Worm (Caenorhabditis elegans) whole organism, mixed stage, embryonic: ENCODE data around the gene ins-1.

Experiments
- nhr-237 ChIP-seq: fragments of 150-350 bp; optimal IDR thresholded peaks from 2 replicates; lab custom pipeline; 2014; ENCODE audit warnings: missing biosample characterization, missing genetic modification characterization
- nhr-76 ChIP-seq: sonication (generic microtip); optimal IDR thresholded peaks from 2 replicates; lab custom pipeline; 2017; ENCODE audit warnings: missing biosample characterization, missing genetic modification characterization

DNA sequence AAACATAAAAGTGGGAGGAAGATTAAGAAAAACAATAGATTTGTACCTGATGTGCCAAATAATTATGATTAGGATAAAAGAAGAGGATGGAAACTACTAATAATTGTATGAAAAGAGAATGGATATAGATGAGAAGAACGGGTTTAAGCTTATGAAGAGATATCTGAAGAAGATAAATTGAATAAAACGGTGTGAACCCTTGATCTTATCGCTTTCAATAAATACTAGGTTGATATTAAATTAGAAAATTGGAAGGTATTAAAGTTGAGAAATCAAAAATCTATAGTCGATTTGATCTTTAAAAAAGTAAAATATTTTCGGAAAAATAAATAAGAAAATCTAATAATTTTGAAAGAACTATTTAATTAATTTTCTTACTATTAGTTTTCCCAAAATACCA lies 13.3 kb downstream of the ins-1 start, which contains the start of gene F13B12.4:
- no peak for TF ChIP-seq nhr-76 (tag; lab: Kevin White, UChicago)
- no peak for TF ChIP-seq nhr-237 (tag; lab: Kevin White, UChicago)
